Worm (Caenorhabditis elegans) whole organism, young adult: ENCODE data around the gene R151.10.

ENCODE experiments used
- bed-1 ChIP-seq: fragments of 200-800 bp; sonication (Bioruptor generic); IDR thresholded peaks from 2 replicates; pipeline ENCODE4 v1.3.6; 2022; ENCODE audit warnings: missing genetic modification reagents, missing genetic modification characterization, missing compliant biosample characterization
- ztf-18 ChIP-seq: sonication (generic microtip); optimal IDR thresholded peaks from 2 replicates; lab custom pipeline; 2016; ENCODE audit warnings: missing genotype, mild to moderate bottlenecking, missing genetic modification characterization, missing compliant biosample characterization
- ztf-6 ChIP-seq: fragments of 200-800 bp; sonication (Bioruptor generic); IDR thresholded peaks from 2 replicates; pipeline ENCODE4 v1.3.6; 2022; ENCODE audit warnings: missing genetic modification reagents, missing genetic modification characterization, missing compliant biosample characterization

- TF ChIP-seq bed-1 (GFP tag; lab: Robert Waterston, UW) (no peak), ztf-18 (tag; lab: Kevin White, UChicago) (no peak), ztf-6 (GFP tag; lab: Robert Waterston, UW) (no peak)
These were observed 8.7 kb upstream of the R151.10 start for ce11 chrIII:7239416-7239815.
